ENCODE assay signal across 3 fruit fly cellular contexts in genomic region chrX:3407760-3408608, dm6.
TF ChIP-seq lines count a peak whose summit lies in the region.

No protein-coding gene starts in this region.

TF ChIP-seq in whole organism, embryonic, 481 proteins besides CTCF, POLR2A, EP300 and RAD21 (continued from another document and continues in another):
- TF ChIP-seq Deaf1 (tag; optimal IDR thresholded peaks at IDR 0.05; lab: Kevin White, UChicago) (no peak), Asciz (GFP tag; optimal IDR thresholded peaks at IDR 0.05; lab: Kevin White, UChicago) (no peak), rib (GFP tag; IDR thresholded peaks at IDR 0.05; lab: Robert Waterston, UW) (peak; percentile 57; the same call in 1 of the 2 replicates), Ravus (GFP tag; IDR thresholded peaks at IDR 0.05; lab: Robert Waterston, UW) (no peak), ase (GFP tag; IDR thresholded peaks at IDR 0.05; lab: Robert Waterston, UW) (no peak), disco-r (GFP tag; optimal IDR thresholded peaks at IDR 0.05; lab: Kevin White, UChicago) (no peak), CG10321 (GFP tag; IDR thresholded peaks at IDR 0.05; lab: Robert Waterston, UW) (no peak), Usf (GFP tag; optimal IDR thresholded peaks at IDR 0.05; lab: Kevin White, UChicago) (no peak), CG4360 (GFP tag; IDR thresholded peaks at IDR 0.05; lab: Robert Waterston, UW) (peak; percentile 68; the same call in 1 of the 2 replicates), CG3163 (GFP tag; optimal IDR thresholded peaks at IDR 0.05; lab: Kevin White, UChicago) (no peak), CG5953 (GFP tag; IDR thresholded peaks at IDR 0.05; lab: Robert Waterston, UW) (no peak), CG4617 (GFP tag; optimal IDR thresholded peaks at IDR 0.05; lab: Kevin White, UChicago; ENCODE audit: borderline replicate concordance) (no peak), hkb (optimal IDR thresholded peaks at IDR 0.05; lab: Kevin White, UChicago) (no peak), hkb (GFP tag; IDR thresholded peaks at IDR 0.05; lab: Robert Waterston, UW) (no peak), dysf (GFP tag; IDR thresholded peaks at IDR 0.05; lab: Robert Waterston, UW) (no peak), fru (optimal IDR thresholded peaks at IDR 0.05; lab: Kevin White, UChicago) (no peak), Gsc (GFP tag; IDR thresholded peaks at IDR 0.05; lab: Robert Waterston, UW) (no peak), pan (optimal IDR thresholded peaks at IDR 0.05; lab: Kevin White, UChicago) (no peak), pan (GFP tag; optimal IDR thresholded peaks at IDR 0.05 in 1 of 2, IDR thresholded peaks at IDR 0.05 in 1 of 2) (no peak), D (optimal IDR thresholded peaks at IDR 0.05; lab: Kevin White, UChicago) (no peak), D (GFP tag; optimal IDR thresholded peaks at IDR 0.05; lab: Kevin White, UChicago) (no peak), B-H2 (GFP tag; optimal IDR thresholded peaks at IDR 0.05; lab: Kevin White, UChicago) (no peak), slbo (GFP tag; IDR thresholded peaks at IDR 0.05; lab: Robert Waterston, UW) (peak; percentile 28; the same call in 1 of the 2 replicates), ftz-f1 (GFP tag; optimal IDR thresholded peaks at IDR 0.05; lab: Kevin White, UChicago) (peak; percentile 75), CG6791 (GFP tag; IDR thresholded peaks at IDR 0.05; lab: Robert Waterston, UW; ENCODE audit: partially characterized antibody) (no peak), ci (GFP tag; IDR thresholded peaks at IDR 0.05; lab: Robert Waterston, UW) (no peak), CG32532 (GFP tag; IDR thresholded peaks at IDR 0.05; lab: Robert Waterston, UW) (peak; percentile 21; the same call in 1 of the 2 replicates), salm (tag; optimal IDR thresholded peaks at IDR 0.05; lab: Kevin White, UChicago) (no peak), Dip2 (GFP tag; IDR thresholded peaks at IDR 0.05; lab: Robert Waterston, UW) (no peak), CG2116 (GFP tag; optimal IDR thresholded peaks at IDR 0.05; lab: Kevin White, UChicago) (no peak), CG3726 (GFP tag; IDR thresholded peaks at IDR 0.05; lab: Robert Waterston, UW) (no peak), Blimp-1 (GFP tag; optimal IDR thresholded peaks at IDR 0.05; lab: Kevin White, UChicago) (peak; percentile 21), sens (GFP tag; lab: Kevin White, UChicago) (peak; percentile 81), Rfx (GFP tag; IDR thresholded peaks at IDR 0.05; lab: Robert Waterston, UW) (no peak), Bteb2 (GFP tag; optimal IDR thresholded peaks at IDR 0.05; lab: Kevin White, UChicago) (no peak), CG11085 (GFP tag; IDR thresholded peaks at IDR 0.05; lab: Robert Waterston, UW) (no peak), HLHmδ (GFP tag; optimal IDR thresholded peaks at IDR 0.05; lab: Kevin White, UChicago) (no peak), CG9609 (GFP tag; optimal IDR thresholded peaks at IDR 0.05; lab: Kevin White, UChicago) (no peak), Oli (tag; optimal IDR thresholded peaks at IDR 0.05; lab: Kevin White, UChicago) (no peak), Pdp1 (GFP tag; optimal IDR thresholded peaks at IDR 0.05; lab: Kevin White, UChicago) (peak in 1 of 2 experiments; percentile 78), lola (GFP tag; optimal IDR thresholded peaks at IDR 0.05; lab: Kevin White, UChicago) (no peak), HLH54F (GFP tag; optimal IDR thresholded peaks at IDR 0.05; lab: Kevin White, UChicago) (no peak), Opbp (GFP tag; IDR thresholded peaks at IDR 0.05; lab: Robert Waterston, UW; ENCODE audit: partially characterized antibody) (no peak), CG32772 (GFP tag; IDR thresholded peaks at IDR 0.05; lab: Robert Waterston, UW) (0 out of 2 replicates have a peak, but pooled peaks have one; percentile 4), sens-2 (GFP tag; IDR thresholded peaks at IDR 0.05; lab: Robert Waterston, UW) (no peak)

TF ChIP-seq in whole organism, prepupa, 60 proteins besides CTCF, POLR2A, EP300 and RAD21 (continued from another document):
- TF ChIP-seq CG1621 (tag; optimal IDR thresholded peaks at IDR 0.05; lab: Kevin White, UChicago) (peak; percentile 70), CG11294 (GFP tag; IDR thresholded peaks at IDR 0.05; lab: Robert Waterston, UW) (no peak), Hr38 (GFP tag; optimal IDR thresholded peaks at IDR 0.05; lab: Kevin White, UChicago) (no peak), CG6792 (GFP tag; optimal IDR thresholded peaks at IDR 0.05; lab: Kevin White, UChicago) (peak; percentile 72), CG9139 (GFP tag; optimal IDR thresholded peaks at IDR 0.05; lab: Kevin White, UChicago) (peak; percentile 8), Eip75B (GFP tag; optimal IDR thresholded peaks at IDR 0.05; lab: Kevin White, UChicago) (peak; percentile 62), CG8119 (GFP tag; IDR thresholded peaks at IDR 0.05; lab: Robert Waterston, UW) (0 out of 3 replicates have a peak, but pooled peaks have one; percentile 44), Gug (GFP tag; IDR thresholded peaks at IDR 0.05; lab: Robert Waterston, UW) (peak; percentile 40; the same call in 1 of the 2 replicates), CG7368 (GFP tag; optimal IDR thresholded peaks at IDR 0.05; lab: Kevin White, UChicago) (peak; percentile 43), OdsH (GFP tag; optimal IDR thresholded peaks at IDR 0.05; lab: Kevin White, UChicago) (peak; percentile 81), cyc (GFP tag; optimal IDR thresholded peaks at IDR 0.05; lab: Kevin White, UChicago) (peak; percentile 84), acj6 (GFP tag; optimal IDR thresholded peaks at IDR 0.05; lab: Kevin White, UChicago) (peak; percentile 86), ss (GFP tag; optimal IDR thresholded peaks at IDR 0.05; lab: Kevin White, UChicago) (peak; percentile 53 to 88), Ets21C (GFP tag; optimal IDR thresholded peaks at IDR 0.05; lab: Kevin White, UChicago) (peak; percentile 82), Eip78C (GFP tag; lab: Kevin White, UChicago) (peak; percentile 92), CG11762 (GFP tag; optimal IDR thresholded peaks at IDR 0.05; lab: Kevin White, UChicago; ENCODE audit: insufficient read depth) (peak; percentile 64), Hr39 (GFP tag; optimal IDR thresholded peaks at IDR 0.05; lab: Kevin White, UChicago) (peak; percentile 84), net (GFP tag; optimal IDR thresholded peaks at IDR 0.05; lab: Kevin White, UChicago) (peak; percentile 27), CG6854 (GFP tag; optimal IDR thresholded peaks at IDR 0.05; lab: Kevin White, UChicago) (peak; percentile 56), CG32006 (GFP tag; optimal IDR thresholded peaks at IDR 0.05; lab: Kevin White, UChicago) (peak; percentile 37), achi (GFP tag; optimal IDR thresholded peaks at IDR 0.05; lab: Kevin White, UChicago) (peak; percentile 67), CG31627 (GFP tag; optimal IDR thresholded peaks at IDR 0.05; lab: Kevin White, UChicago) (peak; percentile 84), esn (GFP tag; optimal IDR thresholded peaks at IDR 0.05; lab: Kevin White, UChicago) (peak; percentile 80), CG4318 (GFP tag; optimal IDR thresholded peaks at IDR 0.05; lab: Kevin White, UChicago) (no peak), vri (GFP tag; optimal IDR thresholded peaks at IDR 0.05; lab: Kevin White, UChicago) (peak; percentile 84), Sox14 (GFP tag; optimal IDR thresholded peaks at IDR 0.05; lab: Kevin White, UChicago) (peak; percentile 79), eg (GFP tag; IDR thresholded peaks at IDR 0.05; lab: Robert Waterston, UW) (no peak), fd59A (GFP tag; optimal IDR thresholded peaks at IDR 0.05; lab: Kevin White, UChicago) (peak; percentile 51), salr (GFP tag; optimal IDR thresholded peaks at IDR 0.05; lab: Kevin White, UChicago) (peak; percentile 50 to 60), CG6276 (GFP tag; optimal IDR thresholded peaks at IDR 0.05; lab: Kevin White, UChicago) (no peak), Lpt (GFP tag; optimal IDR thresholded peaks at IDR 0.05; lab: Kevin White, UChicago) (peak; percentile 50), spab (GFP tag; optimal IDR thresholded peaks at IDR 0.05; lab: Kevin White, UChicago) (peak; percentile 14), Sox15 (GFP tag; optimal IDR thresholded peaks at IDR 0.05; lab: Kevin White, UChicago) (peak; percentile 69), lz (GFP tag; optimal IDR thresholded peaks at IDR 0.05; lab: Kevin White, UChicago) (peak; percentile 87), Sox102F (GFP tag; optimal IDR thresholded peaks at IDR 0.05; lab: Kevin White, UChicago) (peak; percentile 86), pdm3 (GFP tag; optimal IDR thresholded peaks at IDR 0.05; lab: Kevin White, UChicago) (peak; percentile 83), topi (GFP tag; optimal IDR thresholded peaks at IDR 0.05; lab: Kevin White, UChicago) (peak; percentile 89), CG11902 (GFP tag; optimal IDR thresholded peaks at IDR 0.05; lab: Kevin White, UChicago) (peak; percentile 53)

TF ChIP-seq in whole organism, wandering third instar larva, 38 proteins besides CTCF, POLR2A, EP300 and RAD21 (continued from another document):
- TF ChIP-seq Dif (GFP tag; optimal IDR thresholded peaks at IDR 0.05; lab: Kevin White, UChicago; ENCODE audit: partially characterized antibody) (peak; percentile 26), Mio (GFP tag; optimal IDR thresholded peaks at IDR 0.05; lab: Kevin White, UChicago) (no peak), dmrt93B (GFP tag; optimal IDR thresholded peaks at IDR 0.05; lab: Kevin White, UChicago) (peak; percentile 55), Myc (optimal IDR thresholded peaks at IDR 0.05; lab: Kevin White, UChicago) (no peak), ey (GFP tag; optimal IDR thresholded peaks at IDR 0.05; lab: Kevin White, UChicago) (peak; percentile 92), Hr78 (GFP tag; optimal IDR thresholded peaks at IDR 0.05; lab: Kevin White, UChicago) (no peak), usp (GFP tag; optimal IDR thresholded peaks at IDR 0.05; lab: Kevin White, UChicago) (no peak), sv (GFP tag; optimal IDR thresholded peaks at IDR 0.05; lab: Kevin White, UChicago) (no peak), N (GFP tag; optimal IDR thresholded peaks at IDR 0.05; lab: Kevin White, UChicago) (no peak), Hr83 (GFP tag; optimal IDR thresholded peaks at IDR 0.05; lab: Kevin White, UChicago; ENCODE audit: poor library complexity, severe bottlenecking) (peak; percentile 27)
